Worm (Caenorhabditis elegans): Measurements from ENCODE around the gene C46G7.2.

DNA sequence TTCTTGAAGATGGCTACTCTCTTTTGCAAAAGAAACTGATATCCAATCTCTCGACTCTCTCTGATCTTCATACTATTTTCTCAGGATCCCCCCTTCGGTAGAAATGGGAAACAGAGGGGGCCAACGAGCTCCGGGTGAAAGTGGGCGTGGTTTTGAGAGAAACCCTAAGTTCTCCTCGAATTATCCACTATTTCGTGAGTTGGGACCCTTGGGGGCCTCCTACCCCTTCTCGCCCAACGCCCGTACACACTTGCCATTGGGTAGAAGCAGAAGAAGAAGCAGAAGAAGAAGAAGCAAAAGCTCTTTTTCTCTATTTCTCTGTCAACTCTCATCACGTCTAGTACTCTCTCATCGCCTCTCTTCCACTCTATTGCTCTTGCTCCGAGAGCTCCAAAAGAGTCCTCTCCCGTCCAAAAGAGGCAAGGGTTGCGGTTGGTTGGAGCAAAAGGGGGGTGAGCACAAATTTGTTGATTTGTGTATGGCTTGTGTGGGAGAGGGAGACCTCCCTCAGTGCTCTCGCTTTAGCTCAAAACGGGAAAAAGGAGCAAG lies 41.0 kb upstream of the C46G7.2 start:
- TF ChIP-seq ama-1 (optimal IDR thresholded peaks at IDR 0.05) (no peak), flt-1 (GFP tag; IDR thresholded peaks at IDR 0.05) (no peak), hmg-4 (GFP tag; optimal IDR thresholded peaks at IDR 0.05) (peak; percentile 55), tra-4 (tag; optimal IDR thresholded peaks at IDR 0.05) (no peak), aly-1 (tag; optimal IDR thresholded peaks at IDR 0.05) (no peak), ceh-13 (GFP tag; optimal IDR thresholded peaks at IDR 0.05) (no peak), hmbx-1 (tag; optimal IDR thresholded peaks at IDR 0.05) (no peak), ets-7 (tag; optimal IDR thresholded peaks at IDR 0.05) (no peak)
